Worm (Caenorhabditis elegans) whole organism, late embryonic: ENCODE results near the gene ida-1.
A peak's percentile ranks its signal among the peaks of the same experiment; 100 is the strongest.

Experiments
- C38D4.7 ChIP-seq: fragments of 200-800 bp; sonication (Bioruptor generic); optimal IDR thresholded peaks from 2 replicates; lab custom pipeline; 2018; ENCODE audit warnings: mild to moderate bottlenecking, missing genetic modification characterization, moderate library complexity, missing compliant biosample characterization
- T23F11.4 ChIP-seq: fragments of 200-800 bp; sonication (Bioruptor generic); optimal IDR thresholded peaks from 2 replicates; lab custom pipeline; 2018; ENCODE audit warnings: mild to moderate bottlenecking, missing genetic modification characterization, missing compliant biosample characterization
- ahr-1 ChIP-seq: sonication (generic microtip); optimal IDR thresholded peaks from 2 replicates; lab custom pipeline; 2016; ENCODE audit warnings: missing genetic modification characterization, missing compliant biosample characterization
- ama-1 ChIP-seq: fragments of 150-350 bp; optimal IDR thresholded peaks from 2 replicates; lab custom pipeline; 2014
- ceh-18 ChIP-seq: sonication (generic microtip); optimal IDR thresholded peaks from 2 replicates; lab custom pipeline; 2016; ENCODE audit warnings: missing genetic modification characterization, missing compliant biosample characterization
- ceh-19 ChIP-seq: fragments of 200-800 bp; sonication (Bioruptor generic); optimal IDR thresholded peaks from 2 replicates; lab custom pipeline; 2018; ENCODE audit warnings: mild to moderate bottlenecking, missing genetic modification characterization, missing compliant biosample characterization
- ceh-2 ChIP-seq: sonication (generic microtip); optimal IDR thresholded peaks from 2 replicates; lab custom pipeline; 2016; ENCODE audit warnings: missing genotype, missing genetic modification characterization, missing compliant biosample characterization
- ceh-22 ChIP-seq: sonication (generic microtip); optimal IDR thresholded peaks from 2 replicates; lab custom pipeline; 2017; ENCODE audit warnings: missing biosample characterization, missing genetic modification characterization
- ceh-24 ChIP-seq: sonication (generic microtip); optimal IDR thresholded peaks from 2 replicates; lab custom pipeline; 2016; ENCODE audit warnings: mild to moderate bottlenecking, missing genetic modification characterization, missing compliant biosample characterization
- ceh-31 ChIP-seq: sonication (generic microtip); optimal IDR thresholded peaks from 2 replicates; lab custom pipeline; 2016; ENCODE audit warnings: missing genetic modification characterization, missing compliant biosample characterization
- ceh-34 ChIP-seq: sonication (generic microtip); optimal IDR thresholded peaks from 2 replicates; lab custom pipeline; 2016; ENCODE audit warnings: mild to moderate bottlenecking, missing genetic modification characterization, missing compliant biosample characterization
- ceh-9 ChIP-seq: sonication (generic microtip); optimal IDR thresholded peaks from 2 replicates; lab custom pipeline; 2016; ENCODE audit warnings: mild to moderate bottlenecking, missing genetic modification characterization, inconsistent platforms, missing compliant biosample characterization
- elt-2 ChIP-seq: sonication (generic microtip); optimal IDR thresholded peaks from 2 replicates; lab custom pipeline; 2016; ENCODE audit warnings: missing genetic modification reagents, missing genetic modification characterization, missing compliant biosample characterization
- elt-4 ChIP-seq: sonication (generic microtip); optimal IDR thresholded peaks from 2 replicates; lab custom pipeline; 2016; ENCODE audit warnings: missing genetic modification characterization, missing compliant biosample characterization
- ets-4 ChIP-seq: sonication (generic microtip); optimal IDR thresholded peaks from 2 replicates; lab custom pipeline; 2016; ENCODE audit warnings: missing genetic modification characterization, missing compliant biosample characterization
- fkh-10 ChIP-seq: fragments of 150-350 bp; optimal IDR thresholded peaks from 2 replicates; lab custom pipeline; 2014; ENCODE audit warnings: missing biosample characterization, missing genetic modification reagents, missing genetic modification characterization
- fkh-6 ChIP-seq: sonication (generic microtip); optimal IDR thresholded peaks from 2 replicates; lab custom pipeline; 2016; ENCODE audit warnings: missing genetic modification characterization, missing compliant biosample characterization
- hlh-30 ChIP-seq: sonication (generic microtip); optimal IDR thresholded peaks from 2 replicates; lab custom pipeline; 2017; ENCODE audit warnings: antibody characterized with exemption, missing genetic modification characterization, missing compliant biosample characterization; ENCODE audit not compliant: insufficient read depth
- hlh-6 ChIP-seq: sonication (generic microtip); optimal IDR thresholded peaks from 2 replicates; lab custom pipeline; 2016; ENCODE audit warnings: missing genotype, missing genetic modification characterization, missing compliant biosample characterization
- hlh-8 ChIP-seq: sonication (generic microtip); optimal IDR thresholded peaks from 2 replicates; lab custom pipeline; 2016; ENCODE audit warnings: missing genotype, missing genetic modification characterization, missing compliant biosample characterization
- lim-6 ChIP-seq: sonication (generic microtip); optimal IDR thresholded peaks from 2 replicates; lab custom pipeline; 2016; ENCODE audit warnings: missing genetic modification characterization, missing compliant biosample characterization
- mec-3 ChIP-seq: sonication (generic microtip); optimal IDR thresholded peaks from 2 replicates; lab custom pipeline; 2016; ENCODE audit warnings: borderline replicate concordance, missing genetic modification characterization, missing compliant biosample characterization
- nfya-1 ChIP-seq: sonication (generic microtip); optimal IDR thresholded peaks from 2 replicates; lab custom pipeline; 2017; ENCODE audit warnings: missing genetic modification characterization, mild to moderate bottlenecking, missing compliant biosample characterization, antibody characterized with exemption, moderate library complexity
- odd-2 ChIP-seq: sonication (generic microtip); optimal IDR thresholded peaks from 2 replicates; lab custom pipeline; 2017; ENCODE audit warnings: antibody characterized with exemption, mild to moderate bottlenecking, missing genetic modification characterization, missing compliant biosample characterization
- pag-3 ChIP-seq: sonication (generic microtip); optimal IDR thresholded peaks from 2 replicates; lab custom pipeline; 2016; ENCODE audit warnings: missing compliant biosample characterization, missing genetic modification characterization, borderline replicate concordance
- pax-1 ChIP-seq: fragments of 150-350 bp; optimal IDR thresholded peaks from 2 replicates; lab custom pipeline; 2014; ENCODE audit warnings: missing biosample characterization, missing genetic modification characterization
- pha-2 ChIP-seq: sonication (generic microtip); optimal IDR thresholded peaks from 2 replicates; lab custom pipeline; 2017; ENCODE audit warnings: mild to moderate bottlenecking, missing genetic modification characterization, missing compliant biosample characterization
- pha-4 ChIP-seq: fragments of 150-350 bp; optimal IDR thresholded peaks from 2 replicates; lab custom pipeline; 2018; ENCODE audit warnings: missing biosample characterization, missing genetic modification reagents, missing genetic modification characterization
- pqm-1 ChIP-seq: sonication (generic microtip); optimal IDR thresholded peaks from 2 replicates; lab custom pipeline; 2016; ENCODE audit warnings: missing genetic modification characterization, missing compliant biosample characterization
- ref-2 ChIP-seq: sonication (generic microtip); optimal IDR thresholded peaks from 2 replicates; lab custom pipeline; 2016; ENCODE audit warnings: missing genetic modification characterization, missing compliant biosample characterization
- sox-2 ChIP-seq: fragments of 200-800 bp; sonication (Bioruptor generic); IDR thresholded peaks from 2 replicates; pipeline ENCODE4 v1.3.6; 2022; ENCODE audit warnings: missing genetic modification reagents, missing genetic modification characterization, missing compliant biosample characterization
- sox-4 ChIP-seq: sonication (generic microtip); optimal IDR thresholded peaks from 2 replicates; lab custom pipeline; 2017; ENCODE audit warnings: mild to moderate bottlenecking, missing genetic modification characterization, inconsistent platforms, missing compliant biosample characterization
- syd-9 ChIP-seq: sonication (generic microtip); optimal IDR thresholded peaks from 2 replicates; lab custom pipeline; 2016; ENCODE audit warnings: mild to moderate bottlenecking, missing genetic modification characterization, moderate library complexity, missing compliant biosample characterization
- unc-86 ChIP-seq: sonication (generic microtip); optimal IDR thresholded peaks from 2 replicates; lab custom pipeline; 2016; ENCODE audit warnings: missing genetic modification characterization, missing compliant biosample characterization
- zip-5 ChIP-seq: sonication (generic microtip); optimal IDR thresholded peaks from 2 replicates; lab custom pipeline; 2016; ENCODE audit warnings: missing genetic modification characterization, missing compliant biosample characterization

The ida-1 gene

DNA sequence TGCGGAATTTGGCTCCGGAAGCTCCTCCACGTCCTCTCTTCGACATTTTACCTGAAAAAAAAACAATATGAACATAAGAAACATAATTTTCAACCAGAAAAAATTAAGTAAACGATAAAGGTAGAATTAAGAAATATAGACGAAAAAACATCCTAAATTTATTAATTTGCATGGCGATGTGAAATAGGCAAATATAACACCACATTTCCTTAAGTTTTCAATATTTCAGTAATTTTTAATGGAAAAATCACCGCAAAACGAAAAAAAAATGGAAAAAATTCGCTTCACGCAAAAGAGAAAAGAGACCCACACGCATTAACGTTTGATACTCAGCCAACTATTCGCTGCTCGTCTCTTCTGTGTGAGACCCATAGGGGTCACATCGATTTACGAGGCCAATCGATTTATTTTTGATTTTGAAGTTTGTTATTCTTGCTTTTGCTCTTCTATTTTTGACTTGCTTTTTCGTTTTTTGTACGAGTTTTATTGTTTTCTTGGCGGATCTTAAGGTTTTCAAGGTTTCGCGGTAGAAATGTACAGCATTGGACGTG is 49.2 kb upstream of the ida-1 start, which contains the start of gene rpl-23 (continued):
- TF ChIP-seq sox-4 (tag; lab: Kevin White, UChicago) (no peak), odd-2 (tag; lab: Kevin White, UChicago) (no peak), ceh-2 (tag; lab: Kevin White, UChicago) (no peak), hlh-30 (peak; percentile 56)

DNA sequence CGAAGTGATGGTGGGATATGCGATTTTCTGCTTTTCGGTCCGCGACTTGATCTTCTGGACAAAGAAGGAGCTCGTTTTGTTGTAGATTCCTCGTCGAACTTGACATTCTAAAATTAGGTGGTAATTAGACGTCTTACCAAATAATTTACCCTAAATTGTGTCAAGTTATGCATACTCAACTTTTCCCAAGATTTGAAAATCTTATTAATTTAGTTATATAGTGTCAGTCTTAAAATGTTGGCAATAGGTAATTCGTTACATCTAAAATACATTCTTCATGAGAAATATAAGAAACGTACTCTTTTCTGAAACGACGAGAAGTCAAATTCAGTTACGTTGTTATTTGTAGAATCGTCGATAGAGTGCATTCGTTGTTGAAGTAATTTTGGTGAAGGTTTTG is 47.8 kb upstream of the ida-1 start:
- TF ChIP-seq ama-1 (lab: Kevin White, UChicago) (no peak), fkh-10 (GFP tag; lab: Kevin White, UChicago) (no peak), lim-6 (tag; lab: Kevin White, UChicago) (no peak), ceh-22 (tag; lab: Kevin White, UChicago) (no peak), pag-3 (tag; lab: Kevin White, UChicago) (no peak), unc-86 (no peak), pha-4 (no peak), pha-2 (tag; lab: Kevin White, UChicago) (no peak), nfya-1 (tag; lab: Kevin White, UChicago) (no peak), ceh-24 (no peak), syd-9 (tag; lab: Kevin White, UChicago) (no peak)

DNA sequence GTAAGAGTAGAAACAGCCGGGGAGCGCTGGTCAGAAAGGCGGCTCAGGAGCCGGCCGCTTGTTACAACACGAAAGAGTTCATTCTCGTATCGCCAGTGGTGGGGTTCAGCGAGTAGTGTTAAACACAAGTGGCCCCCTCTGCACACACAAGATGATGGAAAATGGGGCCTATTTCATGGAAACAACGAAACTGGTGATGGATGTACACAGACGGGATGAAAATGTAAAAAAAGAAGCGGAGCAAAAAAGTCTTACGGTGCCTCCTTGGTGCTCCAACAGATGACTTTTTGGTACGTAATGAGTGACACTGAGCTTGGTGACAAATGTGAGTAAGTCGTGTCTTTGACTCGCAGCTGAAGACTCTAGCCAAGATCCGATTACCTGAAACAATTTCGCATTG is 47.3 kb upstream of the ida-1 start:
- TF ChIP-seq ceh-19, result peak; percentile 29
- no peak for TF ChIP-seq T23F11.4 (GFP tag; lab: Kevin White, UChicago)
- TF ChIP-seq ceh-34 (tag; lab: Kevin White, UChicago), result peak; percentile 8
- TF ChIP-seq, all 69 proteins: peak for 2

DNA sequence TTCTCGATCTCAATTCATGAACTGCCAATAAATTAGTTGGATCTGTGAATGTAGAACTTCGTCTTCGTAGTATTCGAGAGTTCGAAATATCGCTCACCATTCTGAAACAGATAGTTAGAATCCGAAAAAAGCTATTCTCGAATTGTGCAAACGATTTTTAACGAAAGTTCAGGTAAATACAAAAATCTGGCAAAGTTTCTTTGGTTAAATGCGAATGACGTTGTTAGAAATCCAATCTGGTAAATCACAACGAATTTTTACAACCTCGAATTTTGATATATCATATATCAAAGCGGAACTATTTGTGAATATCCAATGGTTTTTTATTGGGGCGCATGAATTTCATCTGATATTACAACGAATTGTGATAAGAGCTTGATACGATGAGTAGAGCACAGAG is 46.1 kb upstream of the ida-1 start, which contains the start of gene hpo-28:
Gene hpo-28, minus strand, starts transcription at position 101 of the 400 bp plus-strand sequence.
- no peak for TF ChIP-seq hlh-30
- TF ChIP-seq elt-4 (tag; lab: Kevin White, UChicago), result no peak
- no peak for TF ChIP-seq mec-3 (tag; lab: Kevin White, UChicago)
- no peak for TF ChIP-seq fkh-6 (tag; lab: Kevin White, UChicago)
- TF ChIP-seq ceh-31 (tag; lab: Kevin White, UChicago), result no peak
- TF ChIP-seq pag-3 (tag; lab: Kevin White, UChicago), result no peak
- TF ChIP-seq ref-2 (tag; lab: Kevin White, UChicago), result no peak
- TF ChIP-seq ahr-1 (tag; lab: Kevin White, UChicago), result no peak
- TF ChIP-seq zip-5, result no peak
- TF ChIP-seq sox-2 (GFP tag; lab: Robert Waterston, UW), result no peak
- no peak for TF ChIP-seq ceh-18 (tag; lab: Kevin White, UChicago)
- no peak for TF ChIP-seq C38D4.7
- no peak for TF ChIP-seq hlh-8

DNA sequence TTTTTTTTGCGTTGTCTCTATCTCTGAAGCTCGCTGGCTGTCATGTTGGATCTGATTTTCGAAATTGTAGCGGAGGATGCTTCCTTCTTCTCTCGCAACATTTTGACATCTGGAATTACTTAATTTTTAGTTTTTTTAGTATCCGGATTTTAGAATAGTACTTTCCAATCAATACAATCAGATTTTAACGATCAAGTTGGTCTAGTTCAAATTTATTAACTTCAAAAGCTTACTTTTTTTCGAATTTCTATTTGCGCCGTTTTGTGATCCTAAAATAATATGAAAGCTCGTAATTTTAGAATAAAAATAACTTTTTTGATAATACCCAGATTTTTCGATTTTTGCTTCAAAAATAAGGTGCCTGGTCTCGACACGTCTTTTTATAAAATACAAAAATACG is 45.3 kb upstream of the ida-1 start, which contains the start of gene B0336.12:
Gene B0336.12, minus strand, starts transcription at position 101 of the 400 bp plus-strand sequence.
- TF ChIP-seq pax-1 (tag; lab: Kevin White, UChicago) (no peak), hlh-6 (tag; lab: Kevin White, UChicago) (no peak), ceh-9 (no peak), ceh-18 (tag; lab: Kevin White, UChicago) (no peak), pqm-1 (no peak), ceh-34 (tag; lab: Kevin White, UChicago) (no peak)

DNA sequence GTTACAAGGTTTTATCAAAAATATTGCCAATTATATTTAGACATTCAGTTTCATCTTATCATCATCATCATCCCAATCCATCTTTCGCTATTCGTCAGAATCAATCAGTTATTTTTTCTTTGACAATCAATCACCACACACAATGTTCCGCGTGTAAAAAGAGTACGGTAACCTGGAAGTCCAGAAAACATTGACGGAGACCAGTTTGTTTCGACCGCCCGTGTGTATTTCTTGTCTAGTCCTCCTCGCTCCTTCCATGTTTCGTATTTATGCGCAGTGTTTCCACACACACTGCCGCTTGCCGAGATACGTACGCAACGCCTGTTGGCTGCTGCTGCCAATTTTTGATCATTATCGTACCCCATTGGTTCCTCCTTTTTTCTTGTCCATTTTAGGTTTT is 44.7 kb upstream of the ida-1 start:
- TF ChIP-seq ets-4 (tag; lab: Kevin White, UChicago), result peak; percentile 70
- TF ChIP-seq C38D4.7, result no peak
- peak; percentile 42 for TF ChIP-seq elt-2 (tag; lab: Kevin White, UChicago)
- peak; percentile 68 for TF ChIP-seq nfya-1 (tag; lab: Kevin White, UChicago)
